Fruit fly (Drosophila melanogaster) whole organism, embryonic: Measurements from ENCODE around the gene CG1840.

Experiments used
- Bgb ChIP-seq: fragments of 200-800 bp; sonication (Bioruptor generic); IDR thresholded peaks from 2 replicates; pipeline ENCODE4 v1.3.6; 2022; ENCODE audit warnings: missing biosample characterization, missing genetic modification characterization; ENCODE audit not compliant: partially characterized antibody
- CG11504 ChIP-seq: fragments of 200-800 bp; sonication (Bioruptor generic); optimal IDR thresholded peaks from 3 replicates; lab custom pipeline; 2019; ENCODE audit warnings: missing biosample characterization, mild to moderate bottlenecking, missing genetic modification characterization, moderate library complexity
- CG12219 ChIP-seq: fragments of 200-800 bp; sonication (Bioruptor generic); optimal IDR thresholded peaks from 3 replicates; lab custom pipeline; 2018; ENCODE audit warnings: missing biosample characterization, mild to moderate bottlenecking, missing genetic modification characterization
- CG12299 ChIP-seq: fragments of 200-800 bp; sonication (Bioruptor generic); optimal IDR thresholded peaks from 2 replicates; lab custom pipeline; 2018; ENCODE audit warnings: missing biosample characterization, mild to moderate bottlenecking, missing genetic modification characterization
- CG12744 ChIP-seq: fragments of 200-800 bp; sonication (Bioruptor generic); optimal IDR thresholded peaks from 2 replicates; lab custom pipeline; 2016; ENCODE audit warnings: missing biosample characterization, missing genetic modification characterization
- CG13424 ChIP-seq: fragments of 200-800 bp; sonication (Bioruptor generic); optimal IDR thresholded peaks from 2 replicates; lab custom pipeline; 2019; ENCODE audit warnings: missing biosample characterization, mild to moderate bottlenecking, missing genetic modification characterization, moderate library complexity
- CG15601 ChIP-seq: fragments of 200-800 bp; sonication (Bioruptor generic); optimal IDR thresholded peaks from 3 replicates; lab custom pipeline; 2019; ENCODE audit warnings: missing biosample characterization, mild to moderate bottlenecking, missing genetic modification characterization, moderate library complexity
- CG1603 ChIP-seq: fragments of 200-800 bp; sonication (Bioruptor generic); optimal IDR thresholded peaks from 2 replicates; lab custom pipeline; 2019; ENCODE audit warnings: missing biosample characterization, mild to moderate bottlenecking, missing genetic modification characterization, moderate library complexity
- CG16863 ChIP-seq: fragments of 200-800 bp; sonication (Bioruptor generic); optimal IDR thresholded peaks from 3 replicates; lab custom pipeline; 2016; ENCODE audit warnings: missing biosample characterization, missing genetic modification characterization
- CG30431 ChIP-seq: fragments of 200-800 bp; sonication (Bioruptor generic); optimal IDR thresholded peaks from 2 replicates; lab custom pipeline; 2017; ENCODE audit warnings: missing biosample characterization, missing genetic modification characterization
- CG31441 ChIP-seq: fragments of 200-800 bp; sonication (Bioruptor generic); IDR thresholded peaks from 2 replicates; pipeline ENCODE4 v1.3.6; 2022; ENCODE audit warnings: missing biosample characterization, missing genetic modification characterization
- CG32772 ChIP-seq: fragments of 200-800 bp; sonication (Bioruptor generic); IDR thresholded peaks from 2 replicates; pipeline ENCODE4 v1.3.6; 2022; ENCODE audit warnings: missing biosample characterization, missing genetic modification characterization
- CG34224 ChIP-seq: fragments of 200-800 bp; sonication (Bioruptor generic); IDR thresholded peaks from 3 replicates; pipeline ENCODE4 v1.3.6; 2022; ENCODE audit warnings: missing biosample characterization, missing genetic modification characterization; ENCODE audit not compliant: partially characterized antibody
- CG4328 ChIP-seq: fragments of 200-800 bp; sonication (Bioruptor generic); optimal IDR thresholded peaks from 3 replicates; lab custom pipeline; 2017; ENCODE audit warnings: missing biosample characterization, missing genetic modification reagents, missing genetic modification characterization
- CG4854 ChIP-seq: fragments of 200-800 bp; sonication (Bioruptor generic); optimal IDR thresholded peaks from 2 replicates; lab custom pipeline; 2016; ENCODE audit warnings: missing biosample characterization, missing genetic modification characterization, inconsistent platforms
- CG7786 ChIP-seq: fragments of 200-800 bp; sonication (Bioruptor generic); optimal IDR thresholded peaks from 2 replicates; lab custom pipeline; 2016; ENCODE audit warnings: missing biosample characterization, missing genetic modification characterization
- CG8281 ChIP-seq: fragments of 200-800 bp; sonication (Bioruptor generic); optimal IDR thresholded peaks from 2 replicates; lab custom pipeline; 2018; ENCODE audit warnings: missing biosample characterization, mild to moderate bottlenecking, missing genetic modification characterization, moderate library complexity
- CG9797 ChIP-seq: fragments of 200-800 bp; sonication (Bioruptor generic); optimal IDR thresholded peaks from 3 replicates; lab custom pipeline; 2018; ENCODE audit warnings: missing biosample characterization, mild to moderate bottlenecking, missing genetic modification characterization
- D19B ChIP-seq: fragments of 200-800 bp; sonication (Bioruptor generic); optimal IDR thresholded peaks from 2 replicates; lab custom pipeline; 2017; ENCODE audit warnings: missing biosample characterization, mild to moderate bottlenecking, missing genetic modification characterization
- Dek ChIP-seq: fragments of 200-800 bp; sonication (Bioruptor generic); optimal IDR thresholded peaks from 3 replicates; lab custom pipeline; 2019; ENCODE audit warnings: missing biosample characterization, mild to moderate bottlenecking, missing genetic modification characterization, moderate library complexity
- Dip3 ChIP-seq: fragments of 200-800 bp; sonication (Bioruptor generic); optimal IDR thresholded peaks from 3 replicates; lab custom pipeline; 2016; ENCODE audit warnings: missing biosample characterization, missing genetic modification characterization
- Doc3 ChIP-seq: fragments of 200-800 bp; sonication (Bioruptor generic); IDR thresholded peaks from 3 replicates; pipeline ENCODE4 v1.3.6; 2022; ENCODE audit warnings: missing biosample characterization, missing genetic modification characterization; ENCODE audit not compliant: partially characterized antibody
- GATAe ChIP-seq: fragments of 200-800 bp; sonication (Bioruptor generic); conservative IDR thresholded peaks from 2 replicates; pipeline ENCODE4 v1.3.6; 2022; ENCODE audit warnings: missing biosample characterization, missing genetic modification characterization
- Gug ChIP-seq: fragments of 200-800 bp; sonication (Bioruptor generic); IDR thresholded peaks from 4 replicates; pipeline ENCODE4 v1.3.6; 2022; ENCODE audit warnings: missing biosample characterization, missing genetic modification characterization
- Hr39 ChIP-seq: fragments of >200 bp; optimal IDR thresholded peaks from 2 replicates; lab custom pipeline; 2017
- MTF-1 ChIP-seq: fragments of 200-800 bp; sonication (Bioruptor generic); optimal IDR thresholded peaks from 2 replicates; lab custom pipeline; 2018; ENCODE audit warnings: missing biosample characterization, mild to moderate bottlenecking, missing genetic modification characterization, borderline replicate concordance
- Myb ChIP-seq: fragments of 200-800 bp; sonication (Bioruptor generic); optimal IDR thresholded peaks from 2 replicates; lab custom pipeline; 2016; ENCODE audit warnings: missing biosample characterization, missing genetic modification characterization
- NfI ChIP-seq: fragments of 200-800 bp; sonication (Bioruptor generic); optimal IDR thresholded peaks from 3 replicates; lab custom pipeline; 2018; ENCODE audit warnings: missing biosample characterization, mild to moderate bottlenecking, missing genetic modification characterization, moderate library complexity
- PHDP ChIP-seq: fragments of 200-800 bp; sonication (Bioruptor generic); optimal IDR thresholded peaks from 3 replicates; lab custom pipeline; 2018; ENCODE audit warnings: missing biosample characterization, mild to moderate bottlenecking, missing genetic modification characterization, moderate library complexity
- Six4 ChIP-seq: fragments of 200-800 bp; sonication (Bioruptor generic); optimal IDR thresholded peaks from 2 replicates; lab custom pipeline; 2016; ENCODE audit warnings: missing biosample characterization, missing genetic modification characterization
- en ChIP-seq: fragments of 200-800 bp; sonication (Bioruptor generic); optimal IDR thresholded peaks from 2 replicates; lab custom pipeline; 2016; ENCODE audit warnings: missing biosample characterization, missing genetic modification characterization
- esg ChIP-seq: fragments of 200-800 bp; sonication (Bioruptor generic); conservative IDR thresholded peaks from 2 replicates; pipeline ENCODE4 v1.3.6; 2022; ENCODE audit warnings: missing biosample characterization, missing genetic modification characterization
- exex ChIP-seq: fragments of 200-800 bp; sonication (Bioruptor generic); optimal IDR thresholded peaks from 4 replicates; lab custom pipeline; 2018; ENCODE audit warnings: missing biosample characterization, mild to moderate bottlenecking, missing genetic modification characterization, moderate library complexity
- fd3F ChIP-seq: fragments of 200-800 bp; sonication (Bioruptor generic); optimal IDR thresholded peaks from 2 replicates; lab custom pipeline; 2018; ENCODE audit warnings: missing biosample characterization, mild to moderate bottlenecking, missing genetic modification characterization, moderate library complexity
- gem ChIP-seq: fragments of 200-800 bp; sonication (Bioruptor generic); optimal IDR thresholded peaks from 2 replicates; lab custom pipeline; 2019; ENCODE audit warnings: missing biosample characterization, mild to moderate bottlenecking, missing genetic modification characterization, moderate library complexity
- hb ChIP-seq: fragments of 200-800 bp; sonication (Bioruptor generic); IDR thresholded peaks from 3 replicates; pipeline ENCODE4 v1.3.6; 2022; ENCODE audit warnings: missing biosample characterization, missing genetic modification characterization; ENCODE audit not compliant: partially characterized antibody
- ind ChIP-seq: fragments of 200-800 bp; sonication (Bioruptor generic); optimal IDR thresholded peaks from 3 replicates; lab custom pipeline; 2016; ENCODE audit warnings: missing biosample characterization, missing genetic modification characterization
- jigr1 ChIP-seq: fragments of 200-800 bp; sonication (Bioruptor generic); IDR thresholded peaks from 3 replicates; pipeline ENCODE4 v1.3.6; 2022; ENCODE audit warnings: missing biosample characterization, missing genetic modification characterization
- jumu ChIP-seq: fragments of 200-800 bp; sonication (Bioruptor generic); optimal IDR thresholded peaks from 3 replicates; lab custom pipeline; 2016; ENCODE audit warnings: missing biosample characterization, missing genetic modification characterization
- kay ChIP-seq: fragments of 200-800 bp; sonication (Bioruptor generic); optimal IDR thresholded peaks from 2 replicates; lab custom pipeline; 2016; ENCODE audit warnings: missing biosample characterization, missing genetic modification characterization
- mam ChIP-seq: fragments of 200-800 bp; sonication (Bioruptor generic); optimal IDR thresholded peaks from 3 replicates; lab custom pipeline; 2016; ENCODE audit warnings: missing biosample characterization, missing genetic modification characterization
- nerfin-2 ChIP-seq: fragments of 200-800 bp; sonication (Bioruptor generic); IDR thresholded peaks from 2 replicates; pipeline ENCODE4 v1.3.6; 2022; ENCODE audit warnings: missing biosample characterization, missing genetic modification characterization; ENCODE audit not compliant: partially characterized antibody
- repo ChIP-seq: fragments of 200-800 bp; sonication (Bioruptor generic); optimal IDR thresholded peaks from 2 replicates; lab custom pipeline; 2016; ENCODE audit warnings: missing biosample characterization, missing genetic modification characterization
- sens ChIP-seq: fragments of 200-800 bp; sonication (Bioruptor generic); peaks from one replicate; lab custom pipeline; 2016; ENCODE audit warnings: missing biosample characterization, missing genetic modification characterization
- stc ChIP-seq: fragments of 200-800 bp; sonication (Bioruptor generic); IDR thresholded peaks from 2 replicates; pipeline ENCODE4 v1.3.6; 2022; ENCODE audit warnings: missing biosample characterization, missing genetic modification characterization
- tna ChIP-seq: fragments of 200-800 bp; sonication (Bioruptor generic); IDR thresholded peaks from 2 replicates; pipeline ENCODE4 v1.3.6; 2022; ENCODE audit warnings: missing biosample characterization, missing genetic modification characterization; ENCODE audit not compliant: partially characterized antibody
- tx ChIP-seq: fragments of 200-800 bp; sonication (Bioruptor generic); optimal IDR thresholded peaks from 2 replicates; lab custom pipeline; 2016; ENCODE audit warnings: missing biosample characterization, missing genetic modification characterization
- vnd ChIP-seq: fragments of 200-800 bp; sonication (Bioruptor generic); IDR thresholded peaks from 3 replicates; pipeline ENCODE4 v1.3.6; 2022; ENCODE audit warnings: missing biosample characterization, missing genetic modification characterization; ENCODE audit not compliant: partially characterized antibody
- zen2 ChIP-seq: fragments of 200-800 bp; sonication (Bioruptor generic); IDR thresholded peaks from 3 replicates; pipeline ENCODE4 v1.3.6; 2022; ENCODE audit warnings: missing biosample characterization, missing genetic modification characterization; ENCODE audit not compliant: partially characterized antibody

Gene CG1840

DNA sequence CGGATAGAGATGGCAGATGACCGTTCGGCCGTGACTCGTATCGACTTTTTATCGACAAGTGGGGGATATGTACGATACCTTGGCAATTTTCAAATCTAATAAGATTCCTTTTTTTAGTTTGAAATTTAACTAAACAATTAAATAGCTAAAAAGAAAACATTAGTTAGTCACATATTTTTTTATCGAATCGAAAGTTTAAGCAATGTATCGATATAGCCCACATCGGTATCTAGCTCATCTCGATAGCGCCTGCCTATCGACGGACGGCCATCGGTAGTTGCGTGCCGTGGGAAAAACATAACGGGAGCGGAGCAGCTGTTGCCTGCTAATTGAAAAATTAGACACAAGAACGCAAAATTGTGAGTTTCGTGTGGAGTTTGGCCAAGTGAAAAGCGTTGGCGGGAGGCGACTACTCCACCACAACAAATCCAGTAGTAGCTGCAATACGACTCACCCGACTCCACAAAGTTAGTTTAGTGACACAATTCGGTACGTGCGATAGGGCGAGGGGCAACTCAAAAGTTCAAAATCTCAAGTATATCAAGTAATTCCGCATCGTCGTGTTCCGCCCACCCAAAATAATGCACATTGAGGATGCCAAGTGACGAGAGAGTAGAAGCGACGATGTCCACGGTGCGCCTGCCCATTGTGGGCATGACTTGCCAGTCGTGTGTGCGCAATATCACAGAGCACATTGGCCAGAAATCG lies 33.2 kb upstream of the CG1840 start, which contains the start of the genes CG10347 and ATP7 (continued):
- TF ChIP-seq sens (GFP tag; lab: Kevin White, UChicago), result peak; percentile 90
- TF ChIP-seq CG12299, result peak; percentile 34
- TF ChIP-seq jumu (GFP tag; lab: Kevin White, UChicago), result peak; percentile 44
- TF ChIP-seq CG31441, result 0 out of 2 replicates have a peak, but pooled peaks have one; percentile 21
- TF ChIP-seq exex, result peak; percentile 16
- peak; percentile 36 for TF ChIP-seq mam (GFP tag; lab: Kevin White, UChicago)
- TF ChIP-seq vnd (GFP tag; lab: Robert Waterston, UW), result peak; percentile 85
- TF ChIP-seq CG15601, result no peak
- no peak for TF ChIP-seq NfI (GFP tag; lab: Kevin White, UChicago)
- peak; percentile 46 for TF ChIP-seq CG1603 (tag; lab: Kevin White, UChicago)
- peak; percentile 23 for TF ChIP-seq CG9797 (GFP tag; lab: Kevin White, UChicago)
- peak; percentile 22 for TF ChIP-seq CG7786 (GFP tag; lab: Kevin White, UChicago)
- peak; percentile 36 for TF ChIP-seq Dip3 (GFP tag; lab: Kevin White, UChicago)
- peak; percentile 87 for TF ChIP-seq nerfin-2 (GFP tag; lab: Robert Waterston, UW)
- TF ChIP-seq CG11504 (tag; lab: Kevin White, UChicago), result peak; percentile 21
- TF ChIP-seq hb (GFP tag; lab: Robert Waterston, UW), result peak; percentile 80
- TF ChIP-seq CG30431 (GFP tag; lab: Kevin White, UChicago), result no peak
- no peak for TF ChIP-seq GATAe
- TF ChIP-seq gem, result peak; percentile 49
- peak; percentile 17 for TF ChIP-seq CG4328 (GFP tag; lab: Kevin White, UChicago)
- peak; percentile 27 for TF ChIP-seq kay (GFP tag; lab: Kevin White, UChicago)
- TF ChIP-seq Gug (GFP tag; lab: Robert Waterston, UW), result peak; percentile 20; the same call in 1 of the 4 replicates
- TF ChIP-seq Bgb (GFP tag; lab: Robert Waterston, UW), result peak; percentile 90
- no peak for TF ChIP-seq CG12219 (GFP tag; lab: Kevin White, UChicago)
- TF ChIP-seq Dek (tag; lab: Kevin White, UChicago), result no peak
- no peak for TF ChIP-seq jigr1 (GFP tag; lab: Robert Waterston, UW)
- TF ChIP-seq Myb, result peak; percentile 14
- peak; percentile 13 for TF ChIP-seq tx (GFP tag; lab: Kevin White, UChicago)
- TF ChIP-seq repo (GFP tag; lab: Kevin White, UChicago), result peak; percentile 25
- no peak for TF ChIP-seq esg (GFP tag; lab: Robert Waterston, UW)
- TF ChIP-seq CG8281 (tag; lab: Kevin White, UChicago), result no peak
- no peak for TF ChIP-seq Hr39 (lab: Kevin White, UChicago)
- no peak for TF ChIP-seq en (GFP tag; lab: Kevin White, UChicago)
- peak; percentile 82 for TF ChIP-seq tna (GFP tag; lab: Robert Waterston, UW)
- no peak for TF ChIP-seq CG12744
- peak; percentile 4 for TF ChIP-seq PHDP
- no peak for TF ChIP-seq D19B (GFP tag; lab: Kevin White, UChicago)
- TF ChIP-seq CG16863 (GFP tag; lab: Kevin White, UChicago), result no peak
- peak; percentile 95 for TF ChIP-seq CG34224 (GFP tag; lab: Robert Waterston, UW)
- TF ChIP-seq ind, result peak; percentile 21
- no peak for TF ChIP-seq fd3F
- TF ChIP-seq CG13424 (tag; lab: Kevin White, UChicago), result peak; percentile 43
- peak; percentile 78 for TF ChIP-seq zen2 (GFP tag; lab: Robert Waterston, UW)
- no peak for TF ChIP-seq CG4854 (GFP tag; lab: Kevin White, UChicago)
- no peak for TF ChIP-seq Six4
- no peak for TF ChIP-seq stc
- TF ChIP-seq Doc3 (GFP tag; lab: Robert Waterston, UW), result peak; percentile 91
- peak; percentile 92 for TF ChIP-seq MTF-1 (GFP tag; lab: Kevin White, UChicago)
- no peak for TF ChIP-seq CG32772
